Fruit fly (Drosophila melanogaster): Measurements from ENCODE around the gene LysX.

Gene LysX

dm6 chr3L:1166945-1167913 lies 27.9 kb downstream of the LysX start (continued):
- no peak for TF ChIP-seq Rfx (GFP tag; IDR thresholded peaks at IDR 0.05)
- no peak for TF ChIP-seq sc (optimal IDR thresholded peaks at IDR 0.05)
- no peak for TF ChIP-seq sc (GFP tag; optimal IDR thresholded peaks at IDR 0.05)
- no peak for TF ChIP-seq Neu2 (GFP tag; optimal IDR thresholded peaks at IDR 0.05; ENCODE audit: borderline replicate concordance)
- TF ChIP-seq Xrp1 (GFP tag; IDR thresholded peaks at IDR 0.05), result peak; percentile 73
- no peak for TF ChIP-seq repo (GFP tag; optimal IDR thresholded peaks at IDR 0.05)
- no peak for TF ChIP-seq Doc2 (GFP tag; IDR thresholded peaks at IDR 0.05)
- TF ChIP-seq CG13775 (GFP tag; optimal IDR thresholded peaks at IDR 0.05), result no peak
- TF ChIP-seq gcm2 (GFP tag; optimal IDR thresholded peaks at IDR 0.05), result no peak
- peak; percentile 0 for TF ChIP-seq Xbp1 (GFP tag; optimal IDR thresholded peaks at IDR 0.05)
- TF ChIP-seq row (GFP tag; IDR thresholded peaks at IDR 0.05), result peak; percentile 62
- TF ChIP-seq Eip74EF (GFP tag; optimal IDR thresholded peaks at IDR 0.05), result no peak
- no peak for TF ChIP-seq CG5953 (GFP tag; IDR thresholded peaks at IDR 0.05)
- TF ChIP-seq CG4854 (GFP tag; optimal IDR thresholded peaks at IDR 0.05), result no peak
- TF ChIP-seq shn (GFP tag; optimal IDR thresholded peaks at IDR 0.05), result no peak
- TF ChIP-seq ewg (GFP tag; optimal IDR thresholded peaks at IDR 0.05), result no peak
- TF ChIP-seq CG15269 (tag; optimal IDR thresholded peaks at IDR 0.05), result no peak
- no peak for TF ChIP-seq jing (GFP tag; optimal IDR thresholded peaks at IDR 0.05)
- no peak for TF ChIP-seq GATAe (GFP tag; conservative IDR thresholded peaks at IDR 0.05)
- no peak for TF ChIP-seq nerfin-1 (tag; optimal IDR thresholded peaks at IDR 0.05)
- TF ChIP-seq lov (optimal IDR thresholded peaks at IDR 0.05), result no peak
- TF ChIP-seq lov (GFP tag; IDR thresholded peaks at IDR 0.05), result no peak
- no peak for TF ChIP-seq D (optimal IDR thresholded peaks at IDR 0.05)
- peak; percentile 37 for TF ChIP-seq D (GFP tag; optimal IDR thresholded peaks at IDR 0.05)
- no peak for TF ChIP-seq CG9817 (tag; optimal IDR thresholded peaks at IDR 0.05)
- TF ChIP-seq stc (GFP tag; IDR thresholded peaks at IDR 0.05), result no peak
- TF ChIP-seq cato (GFP tag; optimal IDR thresholded peaks at IDR 0.05; ENCODE audit: borderline replicate concordance), result no peak
- peak; percentile 32 for TF ChIP-seq Ets65A (GFP tag)
- TF ChIP-seq CG2889 (GFP tag; IDR thresholded peaks at IDR 0.05), result no peak
- TF ChIP-seq CG15601 (tag; optimal IDR thresholded peaks at IDR 0.05), result peak; percentile 48
- no peak for TF ChIP-seq CG17568 (GFP tag; optimal IDR thresholded peaks at IDR 0.05)
- no peak for TF ChIP-seq CG4328 (GFP tag; optimal IDR thresholded peaks at IDR 0.05)
- no peak for TF ChIP-seq ssp (GFP tag; IDR thresholded peaks at IDR 0.05)
- no peak for TF ChIP-seq CG1832 (GFP tag; optimal IDR thresholded peaks at IDR 0.05)
- TF ChIP-seq croc (GFP tag; conservative IDR thresholded peaks at IDR 0.05), result peak; percentile 65
- no peak for TF ChIP-seq Optix (GFP tag; IDR thresholded peaks at IDR 0.05)
- TF ChIP-seq CG11456 (GFP tag; IDR thresholded peaks at IDR 0.05), result no peak
- peak; percentile 9 for TF ChIP-seq jumu (GFP tag; optimal IDR thresholded peaks at IDR 0.05)
- no peak for TF ChIP-seq CG4424 (GFP tag; optimal IDR thresholded peaks at IDR 0.05)
- no peak for TF ChIP-seq ham (GFP tag; IDR thresholded peaks at IDR 0.05)
- no peak for TF ChIP-seq maf-S (GFP tag; optimal IDR thresholded peaks at IDR 0.05)
- TF ChIP-seq CG2129 (GFP tag; IDR thresholded peaks at IDR 0.05; ENCODE audit: partially characterized antibody), result no peak
- TF ChIP-seq CG9876 (GFP tag; optimal IDR thresholded peaks at IDR 0.05), result no peak
- no peak for TF ChIP-seq CG3163 (GFP tag; optimal IDR thresholded peaks at IDR 0.05)
- TF ChIP-seq CG4404 (GFP tag; IDR thresholded peaks at IDR 0.05), result peak; percentile 35; the same call in 1 of the 2 replicates
- TF ChIP-seq CG9932 (GFP tag; IDR thresholded peaks at IDR 0.05), result no peak
- no peak for TF ChIP-seq odd (GFP tag; optimal IDR thresholded peaks at IDR 0.05)
- TF ChIP-seq bcd (GFP tag; optimal IDR thresholded peaks at IDR 0.05), result no peak
- TF ChIP-seq MBD-R2 (GFP tag; IDR thresholded peaks at IDR 0.05), result no peak
- TF ChIP-seq ranshi (GFP tag; IDR thresholded peaks at IDR 0.05), result 0 out of 2 replicates have a peak, but pooled peaks have one; percentile 28
